In the genomic region with DNA sequence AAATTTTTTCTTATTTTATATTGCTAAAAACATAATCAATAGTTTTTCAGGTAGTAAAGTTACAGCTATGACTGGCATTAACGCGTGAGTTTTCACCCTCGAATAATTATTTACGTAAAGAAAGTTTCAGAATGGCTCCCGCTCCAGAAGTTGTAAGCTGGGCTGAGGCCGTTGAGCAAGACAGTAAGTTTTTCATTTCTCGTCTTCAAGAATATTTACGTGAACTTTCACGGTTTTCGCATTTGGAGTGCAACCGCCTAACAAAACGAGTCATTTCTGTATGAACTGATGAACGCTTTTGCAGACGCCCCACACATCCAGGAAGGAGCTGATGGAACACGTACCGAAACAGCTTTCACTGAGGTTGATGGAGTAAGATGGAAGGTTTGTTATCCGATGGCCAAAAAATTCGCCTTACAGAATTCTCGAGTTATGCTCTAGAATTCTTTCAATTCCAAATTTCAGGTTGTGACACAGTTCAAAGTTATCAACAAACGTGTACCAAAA, we compare ENCODE assay signal across 2 worm cellular contexts.
TF ChIP-seq lines count a peak whose summit lies in the region.

A gene (plus strand): TSS at position 51 of the 507 bp plus-strand sequence.

TF ChIP-seq in whole organism, L4 larva, 104 proteins besides CTCF, POLR2A, EP300 and RAD21:
- TF ChIP-seq ztf-7 (tag; optimal IDR thresholded peaks at IDR 0.05; lab: Kevin White, UChicago) (no peak), dmd-6 (GFP tag; IDR thresholded peaks at IDR 0.05; lab: Robert Waterston, UW) (no peak), zfp-3 (GFP tag; conservative IDR thresholded peaks at IDR 0.05; lab: Robert Waterston, UW) (no peak), snpc-1.2 (GFP tag; IDR thresholded peaks at IDR 0.05; lab: Robert Waterston, UW) (0 out of 2 replicates have a peak, but pooled peaks have one; percentile 10)

TF ChIP-seq in whole organism, young adult, 124 proteins besides CTCF, POLR2A, EP300 and RAD21:
- TF ChIP-seq hsf-1 (GFP tag; IDR thresholded peaks at IDR 0.05; lab: Robert Waterston, UW): 0 out of 2 replicates have a peak, but pooled peaks have one; percentile 39
- peak; percentile 17 for TF ChIP-seq lin-54 (GFP tag; optimal IDR thresholded peaks at IDR 0.05; lab: Kevin White, UChicago)
- no peak for TF ChIP-seq ceh-79 (tag; optimal IDR thresholded peaks at IDR 0.05; lab: Kevin White, UChicago)
- TF ChIP-seq ccch-3 (GFP tag; optimal IDR thresholded peaks at IDR 0.05; lab: Kevin White, UChicago): no peak
- TF ChIP-seq D2030.7 (GFP tag; IDR thresholded peaks at IDR 0.05; lab: Robert Waterston, UW): peak; percentile 34; the same call in 1 of the 2 replicates
- TF ChIP-seq madf-6 (GFP tag; IDR thresholded peaks at IDR 0.05; lab: Robert Waterston, UW): peak; percentile 50
- TF ChIP-seq Y53G8AR.9 (GFP tag; conservative IDR thresholded peaks at IDR 0.05; lab: Robert Waterston, UW): peak; percentile 51
- 0 out of 2 replicates have a peak, but pooled peaks have one; percentile 22 for TF ChIP-seq lin-26 (GFP tag; IDR thresholded peaks at IDR 0.05; lab: Robert Waterston, UW)
TF ChIP-seq in whole organism, young adult: peak in this region for 6.
